Worm (Caenorhabditis elegans) whole organism, mixed stage, embryonic: ENCODE results near the gene C39E9.12.

Source experiments
- blmp-1 ChIP-seq: fragments of 150-350 bp; optimal IDR thresholded peaks from 2 replicates; lab custom pipeline; 2014; ENCODE audit warnings: missing biosample characterization, missing genetic modification characterization
- cnd-1 ChIP-seq: fragments of 200-800 bp; sonication (Bioruptor generic); optimal IDR thresholded peaks from 2 replicates; lab custom pipeline; 2018; ENCODE audit warnings: mild to moderate bottlenecking, missing genetic modification characterization, missing compliant biosample characterization
- hlh-1 ChIP-seq: fragments of 150-350 bp; optimal IDR thresholded peaks from 2 replicates; lab custom pipeline; 2014; ENCODE audit warnings: missing biosample characterization, missing genetic modification reagents, missing genetic modification characterization
- mab-5 ChIP-seq: fragments of 150-350 bp; optimal IDR thresholded peaks from 2 replicates; lab custom pipeline; 2014; ENCODE audit warnings: missing biosample characterization, missing genetic modification characterization
- mep-1 ChIP-seq: fragments of 150-350 bp; optimal IDR thresholded peaks from 2 replicates; lab custom pipeline; 2017; ENCODE audit warnings: missing biosample characterization, missing genetic modification reagents, missing genetic modification characterization, inconsistent platforms
- nhr-12 ChIP-seq: fragments of 150-350 bp; optimal IDR thresholded peaks from 2 replicates; lab custom pipeline; 2014; ENCODE audit warnings: missing biosample characterization, missing genetic modification characterization
- nhr-28 ChIP-seq: fragments of 150-350 bp; optimal IDR thresholded peaks from 2 replicates; lab custom pipeline; 2014; ENCODE audit warnings: missing biosample characterization, missing genetic modification characterization
- nhr-76 ChIP-seq: sonication (generic microtip); optimal IDR thresholded peaks from 2 replicates; lab custom pipeline; 2017; ENCODE audit warnings: missing biosample characterization, missing genetic modification characterization
- snpc-4 ChIP-seq: fragments of 150-350 bp; optimal IDR thresholded peaks from 2 replicates; lab custom pipeline; 2014; ENCODE audit warnings: missing biosample characterization, missing genetic modification characterization
- sptf-1 ChIP-seq: sonication (generic microtip); optimal IDR thresholded peaks from 2 replicates; lab custom pipeline; 2017; ENCODE audit warnings: mild to moderate bottlenecking, missing genetic modification characterization, moderate library complexity, missing compliant biosample characterization
- ztf-11 ChIP-seq: fragments of 150-350 bp; optimal IDR thresholded peaks from 2 replicates; lab custom pipeline; 2014; ENCODE audit warnings: missing biosample characterization, missing genetic modification characterization

DNA sequence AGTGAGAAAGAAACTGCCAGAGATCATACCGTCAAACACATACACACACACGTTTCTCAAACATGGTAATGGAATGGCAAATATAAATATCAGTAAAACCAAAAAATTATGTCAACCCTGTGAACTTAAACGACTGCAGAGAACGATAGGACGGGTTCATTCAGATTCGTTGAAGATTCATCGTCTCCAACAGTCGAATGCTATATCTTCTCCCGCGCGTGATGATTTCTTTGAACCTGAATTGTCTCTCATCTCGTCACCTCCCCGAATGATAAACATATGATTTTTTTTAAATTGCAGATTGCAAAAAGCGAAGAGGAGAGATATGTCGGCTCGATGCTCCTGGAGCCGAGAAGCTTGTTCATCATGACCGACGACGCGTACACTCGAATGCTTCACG is 17.1 kb downstream of the C39E9.12 start:
- no peak for TF ChIP-seq mep-1 (tag; lab: Kevin White, UChicago)
- no peak for TF ChIP-seq cnd-1
- no peak for TF ChIP-seq mab-5 (tag; lab: Kevin White, UChicago)
- TF ChIP-seq snpc-4 (tag; lab: Kevin White, UChicago): no peak
- TF ChIP-seq ztf-11 (tag; lab: Kevin White, UChicago): no peak
- no peak for TF ChIP-seq sptf-1 (tag; lab: Kevin White, UChicago)
- TF ChIP-seq nhr-76 (tag; lab: Kevin White, UChicago): no peak
- TF ChIP-seq nhr-28 (tag; lab: Kevin White, UChicago): no peak
- no peak for TF ChIP-seq blmp-1 (tag; lab: Kevin White, UChicago)
- TF ChIP-seq hlh-1 (tag; lab: Kevin White, UChicago): no peak
- TF ChIP-seq nhr-12 (tag; lab: Kevin White, UChicago): no peak
